Worm (Caenorhabditis elegans) whole organism, L2 larva: Measurements from ENCODE around the gene F41G4.13.

Experiments used
- ama-1 ChIP-seq: fragments of 150-350 bp; optimal IDR thresholded peaks from 2 replicates; lab custom pipeline; 2018; ENCODE audit warnings: inconsistent platforms
- lin-13 ChIP-seq: fragments of 150-350 bp; optimal IDR thresholded peaks from 2 replicates; lab custom pipeline; 2014; ENCODE audit warnings: missing biosample characterization, missing genetic modification reagents, missing genetic modification characterization
- lsy-2 ChIP-seq, 2 experiments: fragments of 150-350 bp in 1 of 2; sonication (generic microtip) in 1 of 2; optimal IDR thresholded peaks; 2 replicates each; lab custom pipeline; 2014 to 2017; ENCODE audit warnings: missing biosample characterization in 2 of 2, missing genetic modification characterization in 2 of 2
- sem-4 ChIP-seq: fragments of 150-350 bp; optimal IDR thresholded peaks from 2 replicates; lab custom pipeline; 2014; ENCODE audit warnings: missing biosample characterization, missing genetic modification reagents, missing genetic modification characterization
- unc-39 ChIP-seq: fragments of 150-350 bp; optimal IDR thresholded peaks from 2 replicates; lab custom pipeline; 2014; ENCODE audit warnings: missing biosample characterization, missing genetic modification characterization
- unc-62 ChIP-seq: fragments of 150-350 bp; optimal IDR thresholded peaks from 2 replicates; lab custom pipeline; 2014; ENCODE audit warnings: missing biosample characterization, missing genetic modification reagents, missing genetic modification characterization
- ztf-11 ChIP-seq: sonication (generic microtip); optimal IDR thresholded peaks from 2 replicates; lab custom pipeline; 2017; ENCODE audit warnings: missing biosample characterization, missing genetic modification characterization
- ztf-4 ChIP-seq: fragments of 150-350 bp; optimal IDR thresholded peaks from 2 replicates; lab custom pipeline; 2014; ENCODE audit warnings: missing biosample characterization, missing genetic modification characterization

ce11 chrX:16813148-16813547, 21.4 kb downstream of the F41G4.13 start:
- TF ChIP-seq lsy-2 (tag; optimal IDR thresholded peaks at IDR 0.05; lab: Kevin White, UChicago): no peak
- no peak for TF ChIP-seq unc-39 (tag; lab: Kevin White, UChicago)
- TF ChIP-seq ztf-11 (tag; lab: Kevin White, UChicago): no peak
- no peak for TF ChIP-seq lin-13 (GFP tag; lab: Kevin White, UChicago)
- no peak for TF ChIP-seq ztf-4 (tag; lab: Kevin White, UChicago)
- no peak for TF ChIP-seq ama-1
- TF ChIP-seq sem-4 (tag; lab: Kevin White, UChicago): no peak
- TF ChIP-seq unc-62 (GFP tag; lab: Kevin White, UChicago): no peak
